Fruit fly (Drosophila melanogaster) whole organism, embryonic: ENCODE results near the gene Cog3.

Experiments
- Bgb ChIP-seq: fragments of 200-800 bp; sonication (Bioruptor generic); IDR thresholded peaks from 2 replicates; pipeline ENCODE4 v1.3.6; 2022; ENCODE audit warnings: missing biosample characterization, missing genetic modification characterization; ENCODE audit not compliant: partially characterized antibody
- CG12104 ChIP-seq: fragments of 200-800 bp; sonication (Bioruptor generic); optimal IDR thresholded peaks from 3 replicates; lab custom pipeline; 2016; ENCODE audit warnings: missing biosample characterization, missing genetic modification characterization
- CG12391 ChIP-seq: fragments of 200-800 bp; sonication (Bioruptor generic); optimal IDR thresholded peaks from 3 replicates; lab custom pipeline; 2018; ENCODE audit warnings: missing biosample characterization, mild to moderate bottlenecking, missing genetic modification characterization, moderate library complexity
- CG13287 ChIP-seq: fragments of 200-800 bp; sonication (Bioruptor generic); IDR thresholded peaks from 2 replicates; pipeline ENCODE4 v1.3.6; 2022; ENCODE audit warnings: missing biosample characterization, missing genetic modification characterization; ENCODE audit not compliant: partially characterized antibody
- CG14710 ChIP-seq: fragments of 200-800 bp; sonication (Bioruptor generic); optimal IDR thresholded peaks from 3 replicates; lab custom pipeline; 2019; ENCODE audit warnings: missing biosample characterization, mild to moderate bottlenecking, missing genetic modification characterization, moderate library complexity
- CG15479 ChIP-seq: fragments of 200-800 bp; sonication (Bioruptor generic); optimal IDR thresholded peaks from 3 replicates; lab custom pipeline; 2019; ENCODE audit warnings: missing biosample characterization, mild to moderate bottlenecking, missing genetic modification characterization, moderate library complexity
- CG16779 ChIP-seq: fragments of 200-800 bp; sonication (Bioruptor generic); IDR thresholded peaks from 2 replicates; pipeline ENCODE4 v1.3.6; 2022; ENCODE audit warnings: missing biosample characterization, missing genetic modification characterization
- CG16813 ChIP-seq: fragments of 200-800 bp; sonication (Bioruptor generic); IDR thresholded peaks from 3 replicates; pipeline ENCODE4 v1.3.6; 2022; ENCODE audit warnings: missing biosample characterization, missing genetic modification characterization; ENCODE audit not compliant: partially characterized antibody
- CG17186 ChIP-seq: fragments of 200-800 bp; sonication (Bioruptor generic); optimal IDR thresholded peaks from 3 replicates; lab custom pipeline; 2017; ENCODE audit warnings: missing biosample characterization, missing genetic modification reagents, missing genetic modification characterization
- CG33213 ChIP-seq: fragments of 200-800 bp; sonication (Bioruptor generic); optimal IDR thresholded peaks from 3 replicates; lab custom pipeline; 2016; ENCODE audit warnings: missing biosample characterization, missing genetic modification characterization
- CG33557 ChIP-seq: fragments of 200-800 bp; sonication (Bioruptor generic); optimal IDR thresholded peaks from 2 replicates; lab custom pipeline; 2019; ENCODE audit warnings: missing biosample characterization, mild to moderate bottlenecking, missing genetic modification characterization, moderate library complexity
- CG34422 ChIP-seq: fragments of 200-800 bp; sonication (Bioruptor generic); IDR thresholded peaks from 3 replicates; pipeline ENCODE4 v1.3.6; 2022; ENCODE audit warnings: missing biosample characterization, missing genetic modification characterization
- CG4404 ChIP-seq: fragments of 200-800 bp; sonication (Bioruptor generic); IDR thresholded peaks from 2 replicates; pipeline ENCODE4 v1.3.6; 2022; ENCODE audit warnings: missing biosample characterization, missing genetic modification characterization
- CG6791 ChIP-seq: fragments of 200-800 bp; sonication (Bioruptor generic); IDR thresholded peaks from 3 replicates; pipeline ENCODE4 v1.3.6; 2022; ENCODE audit warnings: missing biosample characterization, missing genetic modification characterization; ENCODE audit not compliant: partially characterized antibody
- CG8924 ChIP-seq: fragments of 200-800 bp; optimal IDR thresholded peaks from 3 replicates; lab custom pipeline; 2019; ENCODE audit warnings: missing biosample characterization, mild to moderate bottlenecking, missing genetic modification characterization, moderate library complexity
- Dref ChIP-seq: fragments of 200-800 bp; sonication (Bioruptor generic); IDR thresholded peaks from 2 replicates; pipeline ENCODE4 v1.3.6; 2022; ENCODE audit warnings: missing biosample characterization, missing genetic modification characterization
- HLHmδ ChIP-seq: fragments of 200-800 bp; sonication (Bioruptor generic); optimal IDR thresholded peaks from 2 replicates; lab custom pipeline; 2018; ENCODE audit warnings: missing biosample characterization, mild to moderate bottlenecking, missing genetic modification characterization, moderate library complexity
- HmgD ChIP-seq: fragments of 200-800 bp; sonication (Bioruptor generic); optimal IDR thresholded peaks from 3 replicates; lab custom pipeline; 2016; ENCODE audit warnings: missing biosample characterization, missing genetic modification characterization
- MBD-R2 ChIP-seq: fragments of 200-800 bp; sonication (Bioruptor generic); IDR thresholded peaks from 2 replicates; pipeline ENCODE4 v1.3.6; 2022; ENCODE audit warnings: missing biosample characterization, missing genetic modification characterization
- MESR4 ChIP-seq: fragments of 200-800 bp; sonication (Bioruptor generic); optimal IDR thresholded peaks from 2 replicates; lab custom pipeline; 2018; ENCODE audit warnings: missing biosample characterization, mild to moderate bottlenecking, missing genetic modification characterization, moderate library complexity
- Myb ChIP-seq: fragments of 200-800 bp; sonication (Bioruptor generic); optimal IDR thresholded peaks from 2 replicates; lab custom pipeline; 2016; ENCODE audit warnings: missing biosample characterization, missing genetic modification characterization
- Ptx1 ChIP-seq: fragments of 200-800 bp; sonication (Bioruptor generic); IDR thresholded peaks from 2 replicates; pipeline ENCODE4 v1.3.6; 2022; ENCODE audit warnings: missing biosample characterization, missing genetic modification characterization
- Scr ChIP-seq: fragments of 200-800 bp; sonication (Bioruptor generic); IDR thresholded peaks from 2 replicates; pipeline ENCODE4 v1.3.6; 2022; ENCODE audit warnings: missing biosample characterization, missing genetic modification characterization; ENCODE audit not compliant: partially characterized antibody
- Sin3A ChIP-seq: fragments of >200 bp; optimal IDR thresholded peaks from 2 replicates; lab custom pipeline; 2018
- Sox100B ChIP-seq: fragments of 200-800 bp; sonication (Bioruptor generic); optimal IDR thresholded peaks from 3 replicates; lab custom pipeline; 2018; ENCODE audit warnings: missing biosample characterization, mild to moderate bottlenecking, missing genetic modification characterization
- Sry-β ChIP-seq: fragments of 200-800 bp; sonication (Bioruptor generic); optimal IDR thresholded peaks from 2 replicates; lab custom pipeline; 2018; ENCODE audit warnings: missing biosample characterization, mild to moderate bottlenecking, missing genetic modification characterization, moderate library complexity
- Sry-δ ChIP-seq: fragments of 200-800 bp; sonication (Bioruptor generic); optimal IDR thresholded peaks from 2 replicates; lab custom pipeline; 2016; ENCODE audit warnings: missing biosample characterization, missing genetic modification characterization
- YL-1 ChIP-seq: fragments of 200-800 bp; sonication (Bioruptor generic); optimal IDR thresholded peaks from 3 replicates; lab custom pipeline; 2017; ENCODE audit warnings: missing biosample characterization, mild to moderate bottlenecking, missing genetic modification characterization
- amos ChIP-seq: fragments of 200-800 bp; sonication (Bioruptor generic); IDR thresholded peaks from 2 replicates; pipeline ENCODE4 v1.3.6; 2022; ENCODE audit warnings: missing biosample characterization, missing genetic modification characterization; ENCODE audit not compliant: partially characterized antibody
- ci ChIP-seq: fragments of 200-800 bp; sonication (Bioruptor generic); IDR thresholded peaks from 3 replicates; pipeline ENCODE4 v1.3.6; 2022; ENCODE audit warnings: missing biosample characterization, missing genetic modification characterization
- fru ChIP-seq: fragments of >200 bp; optimal IDR thresholded peaks from 2 replicates; lab custom pipeline; 2017
- hkb ChIP-seq, 2 experiments: fragments of 200-800 bp in 1 of 2; fragments of >200 bp in 1 of 2; sonication (Bioruptor generic) in 1 of 2; IDR thresholded peaks in 1 of 2; optimal IDR thresholded peaks in 1 of 2; 2 replicates each; pipeline versions ENCODE4 v1.3.6 to Lab custom; 2017 to 2022; ENCODE audit warnings: missing biosample characterization in 1 of 2, missing genetic modification characterization in 1 of 2
- lbe ChIP-seq: fragments of 200-800 bp; sonication (Bioruptor generic); optimal IDR thresholded peaks from 2 replicates; lab custom pipeline; 2016; ENCODE audit warnings: missing biosample characterization, mild to moderate bottlenecking, missing genetic modification characterization
- nerfin-1 ChIP-seq: fragments of 200-800 bp; sonication (Bioruptor generic); optimal IDR thresholded peaks from 3 replicates; lab custom pipeline; 2019; ENCODE audit warnings: missing biosample characterization, mild to moderate bottlenecking, missing genetic modification characterization, moderate library complexity
- nmo ChIP-seq: fragments of 200-800 bp; sonication (Bioruptor generic); optimal IDR thresholded peaks from 2 replicates; lab custom pipeline; 2018; ENCODE audit warnings: missing biosample characterization, mild to moderate bottlenecking, missing genetic modification characterization, moderate library complexity
- pho ChIP-seq: fragments of 200-800 bp; sonication (Bioruptor generic); optimal IDR thresholded peaks from 2 replicates; lab custom pipeline; 2016; ENCODE audit warnings: missing biosample characterization, missing genetic modification characterization
- prd ChIP-seq, 3 experiments: fragments of >200 bp in 2 of 3; fragments of 200-800 bp in 1 of 3; sonication (Bioruptor generic) in 1 of 3; optimal IDR thresholded peaks in 2 of 3; IDR thresholded peaks in 1 of 3; 2 replicates in 2 of 3; 3 replicates in 1 of 3; pipeline versions ENCODE4 v1.3.6 to Lab custom; 2017 to 2022; ENCODE audit warnings: missing biosample characterization in 1 of 3, missing genetic modification characterization in 1 of 3
- pzg ChIP-seq: fragments of 200-800 bp; sonication (Bioruptor generic); optimal IDR thresholded peaks from 3 replicates; lab custom pipeline; 2018; ENCODE audit warnings: missing biosample characterization, mild to moderate bottlenecking, missing genetic modification characterization, moderate library complexity
- salm ChIP-seq: fragments of 200-800 bp; sonication (Bioruptor generic); optimal IDR thresholded peaks from 2 replicates; lab custom pipeline; 2018; ENCODE audit warnings: missing biosample characterization, mild to moderate bottlenecking, missing genetic modification characterization
- sens ChIP-seq: fragments of 200-800 bp; sonication (Bioruptor generic); peaks from one replicate; lab custom pipeline; 2016; ENCODE audit warnings: missing biosample characterization, missing genetic modification characterization
- sug ChIP-seq: fragments of 200-800 bp; optimal IDR thresholded peaks from 2 replicates; lab custom pipeline; 2019; ENCODE audit warnings: missing biosample characterization, mild to moderate bottlenecking, missing genetic modification characterization, moderate library complexity
- tna ChIP-seq: fragments of 200-800 bp; sonication (Bioruptor generic); IDR thresholded peaks from 2 replicates; pipeline ENCODE4 v1.3.6; 2022; ENCODE audit warnings: missing biosample characterization, missing genetic modification characterization; ENCODE audit not compliant: partially characterized antibody
- trem ChIP-seq: fragments of 200-800 bp; optimal IDR thresholded peaks from 3 replicates; lab custom pipeline; 2019; ENCODE audit warnings: missing biosample characterization, mild to moderate bottlenecking, missing genetic modification characterization, moderate library complexity
- twi ChIP-seq: fragments of 200-800 bp; optimal IDR thresholded peaks from 2 replicates; lab custom pipeline; 2019; ENCODE audit warnings: missing biosample characterization, mild to moderate bottlenecking, missing genetic modification characterization, moderate library complexity
- vvl ChIP-seq: fragments of 200-800 bp; sonication (Bioruptor generic); IDR thresholded peaks from 2 replicates; pipeline ENCODE4 v1.3.6; 2022; ENCODE audit warnings: missing biosample characterization, missing genetic modification characterization
- zen ChIP-seq: fragments of 200-800 bp; sonication (Bioruptor generic); optimal IDR thresholded peaks from 3 replicates; lab custom pipeline; 2018; ENCODE audit warnings: missing biosample characterization, mild to moderate bottlenecking, missing genetic modification characterization, moderate library complexity
- zfh1 ChIP-seq: fragments of 200-800 bp; sonication (Bioruptor generic); IDR thresholded peaks from 3 replicates; pipeline ENCODE4 v1.3.6; 2022; ENCODE audit warnings: missing biosample characterization, missing genetic modification characterization

Cog3 gene

dm6 chr2L:3465918-3466727 lies 9.3 kb upstream of the Cog3 start, which contains the start of the genes msl-2 and ND-PDSW:
msl-2 (minus strand) TSS chr2L:3466112.
ND-PDSW (plus strand) TSS chr2L:3466157.
- TF ChIP-seq Bgb (peak; percentile 9; the same call in 1 of the 2 replicates), pho (GFP tag; lab: Kevin White, UChicago) (peak; percentile 6), CG34422 (GFP tag; lab: Robert Waterston, UW) (0 out of 3 replicates have a peak, but pooled peaks have one; percentile 29), trem (tag; lab: Kevin White, UChicago) (peak; percentile 23), CG12104 (GFP tag; lab: Kevin White, UChicago) (no peak), salm (tag; lab: Kevin White, UChicago) (no peak), Sry-β (GFP tag; lab: Kevin White, UChicago) (peak; percentile 16), Sox100B (no peak), fru (lab: Kevin White, UChicago) (no peak), CG33213 (GFP tag; lab: Kevin White, UChicago) (peak; percentile 14), CG16813 (GFP tag; lab: Robert Waterston, UW) (peak; percentile 45; the same call in 2 of the 3 replicates), CG8924 (tag; lab: Kevin White, UChicago) (peak; percentile 35), Ptx1 (GFP tag; lab: Robert Waterston, UW) (no peak), prd (optimal IDR thresholded peaks at IDR 0.05; lab: Kevin White, UChicago) (no peak), prd (GFP tag; IDR thresholded peaks at IDR 0.05; lab: Robert Waterston, UW) (no peak), zfh1 (GFP tag; lab: Robert Waterston, UW) (no peak), nmo (peak; percentile 37), CG12391 (tag; lab: Kevin White, UChicago) (peak; percentile 12), lbe (GFP tag; lab: Kevin White, UChicago) (no peak), CG4404 (GFP tag; lab: Robert Waterston, UW) (no peak), MESR4 (GFP tag; lab: Kevin White, UChicago) (peak; percentile 37), CG13287 (GFP tag; lab: Robert Waterston, UW) (peak; percentile 31; the same call in 1 of the 2 replicates), pzg (GFP tag; lab: Kevin White, UChicago) (peak; percentile 89), CG14710 (peak; percentile 82), ci (no peak), sens (GFP tag; lab: Kevin White, UChicago) (peak; percentile 43), Scr (GFP tag; lab: Robert Waterston, UW) (0 out of 2 replicates have a peak, but pooled peaks have one; percentile 16), amos (GFP tag; lab: Robert Waterston, UW) (peak; percentile 7; the same call in 1 of the 2 replicates), twi (tag; lab: Kevin White, UChicago) (no peak), CG16779 (GFP tag; lab: Robert Waterston, UW) (no peak), hkb (optimal IDR thresholded peaks at IDR 0.05; lab: Kevin White, UChicago) (peak; percentile 64), hkb (GFP tag; IDR thresholded peaks at IDR 0.05; lab: Robert Waterston, UW) (no peak), Sin3A (lab: Kevin White, UChicago) (peak; percentile 74), HmgD (GFP tag; lab: Kevin White, UChicago) (peak; percentile 36), Myb (GFP tag; lab: Kevin White, UChicago) (peak; percentile 33), HLHmδ (GFP tag; lab: Kevin White, UChicago) (peak; percentile 22), CG15479 (peak; percentile 5), CG6791 (GFP tag; lab: Robert Waterston, UW) (peak; percentile 42; the same call in 1 of the 3 replicates), YL-1 (peak; percentile 85), zen (tag; lab: Kevin White, UChicago) (peak; percentile 41), MBD-R2 (GFP tag; lab: Robert Waterston, UW) (peak; percentile 89), Sry-δ (GFP tag; lab: Kevin White, UChicago) (peak; percentile 35), sug (tag; lab: Kevin White, UChicago) (no peak), vvl (no peak), CG17186 (peak; percentile 6), tna (GFP tag; lab: Robert Waterston, UW) (no peak), Dref (GFP tag; lab: Robert Waterston, UW) (peak; percentile 33; the same call in 1 of the 2 replicates), CG33557 (GFP tag; lab: Kevin White, UChicago) (no peak), nerfin-1 (peak; percentile 19)
